Fruit fly (Drosophila melanogaster) whole organism, wandering third instar larva: Measurements from ENCODE around the gene CheB38b.

ENCODE experiments used
- Abd-B ChIP-seq: fragments of >200 bp; optimal IDR thresholded peaks from 2 replicates; lab custom pipeline; 2017; ENCODE audit warnings: missing biosample characterization, missing genetic modification characterization
- CG32264 ChIP-seq: fragments of 200-800 bp; sonication (Bioruptor generic); optimal IDR thresholded peaks from 2 replicates; lab custom pipeline; 2016; ENCODE audit warnings: missing biosample characterization, missing genetic modification characterization
- CrebA ChIP-seq: fragments of 200-800 bp; sonication (Bioruptor generic); optimal IDR thresholded peaks from 2 replicates; lab custom pipeline; 2016; ENCODE audit warnings: missing biosample characterization, mild to moderate bottlenecking, missing genetic modification characterization, borderline replicate concordance
- Dif ChIP-seq: fragments of 200-275, 200-300 bp; sonication (Bioruptor generic); optimal IDR thresholded peaks from 2 replicates; lab custom pipeline; 2018; ENCODE audit warnings: missing biosample characterization, missing genetic modification characterization; ENCODE audit not compliant: partially characterized antibody
- GATAd ChIP-seq: sonication (Bioruptor generic); optimal IDR thresholded peaks from 2 replicates; lab custom pipeline; 2016; ENCODE audit warnings: missing biosample characterization, missing genetic modification characterization
- HLH106 ChIP-seq: fragments of 200-800 bp; optimal IDR thresholded peaks from 3 replicates; lab custom pipeline; 2019; ENCODE audit warnings: missing biosample characterization, mild to moderate bottlenecking, missing genetic modification characterization, moderate library complexity
- Hnf4 ChIP-seq: fragments of 200-800 bp; sonication (Bioruptor generic); optimal IDR thresholded peaks from 2 replicates; lab custom pipeline; 2016; ENCODE audit warnings: missing biosample characterization, mild to moderate bottlenecking, missing genetic modification characterization
- Hr78 ChIP-seq: fragments of >200 bp; optimal IDR thresholded peaks from 2 replicates; lab custom pipeline; 2017; ENCODE audit warnings: missing biosample characterization, missing genetic modification characterization
- Hr83 ChIP-seq: fragments of 200-300 bp; sonication (Bioruptor generic); optimal IDR thresholded peaks from 2 replicates; lab custom pipeline; 2016; ENCODE audit warnings: missing biosample characterization, mild to moderate bottlenecking, missing genetic modification characterization, moderate library complexity; ENCODE audit not compliant: poor library complexity, severe bottlenecking
- Jra ChIP-seq: sonication (Bioruptor generic); optimal IDR thresholded peaks from 2 replicates; lab custom pipeline; 2016; ENCODE audit warnings: missing biosample characterization, missing genetic modification characterization
- Mio ChIP-seq: sonication (Bioruptor generic); optimal IDR thresholded peaks from 2 replicates; lab custom pipeline; 2016; ENCODE audit warnings: missing biosample characterization, missing genetic modification characterization
- Myc ChIP-seq: fragments of >200 bp; optimal IDR thresholded peaks from 2 replicates; lab custom pipeline; 2017
- N ChIP-seq: fragments of >200 bp; optimal IDR thresholded peaks from 2 replicates; lab custom pipeline; 2018; ENCODE audit warnings: missing biosample characterization, missing external identifiers, missing genetic modification characterization
- OdsH ChIP-seq: fragments of 200-800 bp; sonication (Bioruptor generic); optimal IDR thresholded peaks from 2 replicates; lab custom pipeline; 2016; ENCODE audit warnings: missing biosample characterization, mild to moderate bottlenecking, missing genetic modification characterization
- Rel ChIP-seq, 2 experiments: fragments of 200-800 bp; sonication (Bioruptor generic) in 1 of 2; optimal IDR thresholded peaks; 2 replicates in 1 of 2; 3 replicates in 1 of 2; lab custom pipeline; 2016 to 2019; ENCODE audit warnings: mild to moderate bottlenecking in 2 of 2, missing biosample characterization in 2 of 2, missing genetic modification characterization in 2 of 2, moderate library complexity in 1 of 2
- Sp1 ChIP-seq: fragments of 200-800 bp; sonication (Bioruptor generic); optimal IDR thresholded peaks from 3 replicates; lab custom pipeline; 2019; ENCODE audit warnings: missing biosample characterization, mild to moderate bottlenecking, missing genetic modification characterization, moderate library complexity
- Vsx2 ChIP-seq: fragments of 200-300, 225-300 bp; sonication (Bioruptor generic); optimal IDR thresholded peaks from 2 replicates; lab custom pipeline; 2018; ENCODE audit warnings: missing biosample characterization, missing genetic modification characterization; ENCODE audit not compliant: partially characterized antibody
- br ChIP-seq: fragments of 200-800 bp; sonication (Bioruptor generic); optimal IDR thresholded peaks from 2 replicates; lab custom pipeline; 2016; ENCODE audit warnings: missing biosample characterization, missing genetic modification characterization
- brk ChIP-seq: fragments of 200-800 bp; sonication (Bioruptor generic); optimal IDR thresholded peaks from 2 replicates; lab custom pipeline; 2016; ENCODE audit warnings: missing biosample characterization, mild to moderate bottlenecking, missing genetic modification characterization
- dl ChIP-seq, 2 experiments: fragments of 175-275, 200-275 bp in 1 of 2; fragments of 200-275 bp in 1 of 2; sonication (Bioruptor generic); optimal IDR thresholded peaks; lab custom pipeline; 2018; ENCODE audit warnings: mild to moderate bottlenecking in 2 of 2, missing biosample characterization in 2 of 2, missing genetic modification characterization in 2 of 2, moderate library complexity in 2 of 2; ENCODE audit not compliant: partially characterized antibody in 2 of 2, insufficient read depth in 1 of 2
- dmrt93B ChIP-seq: fragments of 200-800 bp; sonication (Bioruptor generic); optimal IDR thresholded peaks from 2 replicates; lab custom pipeline; 2018; ENCODE audit warnings: missing biosample characterization, mild to moderate bottlenecking, missing genetic modification characterization
- dsf ChIP-seq: sonication (Bioruptor generic); optimal IDR thresholded peaks from 2 replicates; lab custom pipeline; 2016; ENCODE audit warnings: missing biosample characterization, missing genetic modification characterization, borderline replicate concordance
- ey ChIP-seq: fragments of 200-800 bp; sonication (Bioruptor generic); optimal IDR thresholded peaks from 2 replicates; lab custom pipeline; 2016; ENCODE audit warnings: missing biosample characterization, missing genetic modification characterization
- foxo ChIP-seq, 2 experiments: fragments of 200-800 bp; sonication (Bioruptor generic); optimal IDR thresholded peaks; 2 replicates in 1 of 2; 3 replicates in 1 of 2; lab custom pipeline; 2016 to 2017; ENCODE audit warnings: missing biosample characterization in 2 of 2, missing genetic modification characterization in 2 of 2
- fru ChIP-seq: fragments of 200-800 bp; sonication (Bioruptor generic); optimal IDR thresholded peaks from 3 replicates; lab custom pipeline; 2016; ENCODE audit warnings: missing biosample characterization, mild to moderate bottlenecking, missing genetic modification characterization
- h ChIP-seq: fragments of 200-800 bp; sonication (Bioruptor generic); optimal IDR thresholded peaks from 3 replicates; lab custom pipeline; 2016; ENCODE audit warnings: missing biosample characterization, mild to moderate bottlenecking, missing genetic modification characterization
- lola ChIP-seq: fragments of >200 bp; optimal IDR thresholded peaks from 2 replicates; lab custom pipeline; 2017; ENCODE audit warnings: missing biosample characterization, missing genetic modification characterization
- pan ChIP-seq: fragments of >200 bp; optimal IDR thresholded peaks from 2 replicates; lab custom pipeline; 2017
- psq ChIP-seq: fragments of 200-800 bp; sonication (Bioruptor generic); optimal IDR thresholded peaks from 3 replicates; lab custom pipeline; 2017; ENCODE audit warnings: missing biosample characterization, mild to moderate bottlenecking, missing genetic modification characterization, moderate library complexity
- rgr ChIP-seq: fragments of 200-800 bp; sonication (Bioruptor generic); optimal IDR thresholded peaks from 3 replicates; lab custom pipeline; 2016; ENCODE audit warnings: missing biosample characterization, mild to moderate bottlenecking, missing genetic modification characterization
- sage ChIP-seq: fragments of 200-800 bp; sonication (Bioruptor generic); optimal IDR thresholded peaks from 2 replicates; lab custom pipeline; 2016; ENCODE audit warnings: missing biosample characterization, mild to moderate bottlenecking, missing genetic modification characterization
- sv ChIP-seq: fragments of 200-800 bp; sonication (Bioruptor generic); optimal IDR thresholded peaks from 3 replicates; lab custom pipeline; 2016; ENCODE audit warnings: missing biosample characterization, missing genetic modification characterization
- usp ChIP-seq: fragments of >200 bp; optimal IDR thresholded peaks from 2 replicates; lab custom pipeline; 2017; ENCODE audit warnings: missing biosample characterization, missing genetic modification characterization

CheB38b gene

DNA sequence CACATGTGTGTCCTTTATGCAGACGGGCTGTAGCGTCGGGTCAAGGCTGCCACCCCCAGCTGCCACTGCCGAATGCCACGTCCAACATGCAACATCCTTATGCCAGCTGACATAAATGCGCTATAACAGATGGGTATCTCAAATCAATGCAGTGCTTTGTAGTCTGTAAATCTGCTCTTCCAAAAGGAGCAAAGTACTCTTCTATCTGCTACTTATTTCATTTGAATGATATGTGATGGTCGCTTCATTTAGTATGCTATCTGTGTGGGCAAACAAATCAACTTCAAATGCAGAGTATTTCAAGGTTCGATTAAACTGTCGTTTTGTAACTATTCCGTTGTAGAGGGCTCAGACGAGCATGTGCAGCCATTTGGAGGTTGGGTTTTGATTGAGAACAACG is 7.8 kb downstream of the CheB38b start:
- TF ChIP-seq Mio (GFP tag; lab: Kevin White, UChicago) (no peak), CrebA (GFP tag; lab: Kevin White, UChicago) (no peak), N (GFP tag; lab: Kevin White, UChicago) (no peak), Myc (no peak), Abd-B (GFP tag; lab: Kevin White, UChicago) (no peak), pan (lab: Kevin White, UChicago) (no peak), Hnf4 (GFP tag; lab: Kevin White, UChicago) (no peak), Sp1 (no peak), sv (GFP tag; lab: Kevin White, UChicago) (no peak), rgr (GFP tag; lab: Kevin White, UChicago) (no peak), OdsH (GFP tag; lab: Kevin White, UChicago) (no peak), dsf (no peak), Dif (GFP tag; lab: Kevin White, UChicago) (no peak), br (GFP tag; lab: Kevin White, UChicago) (no peak)

DNA sequence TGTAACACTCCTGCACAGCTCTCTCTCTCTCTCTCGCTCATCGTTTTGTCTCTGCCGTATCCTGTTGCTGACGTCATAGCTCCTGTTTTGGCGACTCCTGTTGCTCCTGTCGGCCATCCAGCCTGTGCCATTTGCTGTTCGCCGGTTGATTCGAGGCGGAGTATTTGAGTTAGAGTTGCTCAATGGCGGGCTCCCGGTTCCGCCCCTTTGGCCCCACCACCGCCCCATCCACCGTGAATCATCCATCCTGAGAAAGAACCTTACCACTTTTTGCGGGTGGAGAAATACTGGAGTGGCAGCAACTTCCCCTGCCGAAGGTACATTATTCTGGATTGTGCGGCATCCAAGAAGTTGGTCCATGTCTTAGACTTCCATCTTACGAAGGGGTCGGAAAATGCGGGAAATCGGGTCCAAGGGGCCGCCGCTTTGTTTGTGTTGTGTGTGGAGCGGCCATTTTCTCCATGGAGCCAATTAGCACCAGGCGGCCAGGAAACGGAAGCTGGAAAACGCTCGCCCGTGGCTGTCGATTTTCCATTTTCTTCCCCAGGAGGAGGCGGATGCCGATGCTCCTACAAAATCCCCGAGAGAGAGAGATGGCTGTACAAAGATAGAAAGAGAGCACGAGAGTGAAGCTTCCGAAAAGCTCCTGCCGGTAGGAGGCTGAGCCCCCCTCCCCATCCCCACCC is 8.4 kb downstream of the CheB38b start:
- TF ChIP-seq Hr78 (GFP tag; lab: Kevin White, UChicago), result no peak
- no peak for TF ChIP-seq HLH106 (tag; lab: Kevin White, UChicago)
- TF ChIP-seq Vsx2, result peak; percentile 25
- no peak for TF ChIP-seq lola (GFP tag; lab: Kevin White, UChicago)
- TF ChIP-seq usp (GFP tag; lab: Kevin White, UChicago), result no peak
- TF ChIP-seq Sp1, result no peak

DNA sequence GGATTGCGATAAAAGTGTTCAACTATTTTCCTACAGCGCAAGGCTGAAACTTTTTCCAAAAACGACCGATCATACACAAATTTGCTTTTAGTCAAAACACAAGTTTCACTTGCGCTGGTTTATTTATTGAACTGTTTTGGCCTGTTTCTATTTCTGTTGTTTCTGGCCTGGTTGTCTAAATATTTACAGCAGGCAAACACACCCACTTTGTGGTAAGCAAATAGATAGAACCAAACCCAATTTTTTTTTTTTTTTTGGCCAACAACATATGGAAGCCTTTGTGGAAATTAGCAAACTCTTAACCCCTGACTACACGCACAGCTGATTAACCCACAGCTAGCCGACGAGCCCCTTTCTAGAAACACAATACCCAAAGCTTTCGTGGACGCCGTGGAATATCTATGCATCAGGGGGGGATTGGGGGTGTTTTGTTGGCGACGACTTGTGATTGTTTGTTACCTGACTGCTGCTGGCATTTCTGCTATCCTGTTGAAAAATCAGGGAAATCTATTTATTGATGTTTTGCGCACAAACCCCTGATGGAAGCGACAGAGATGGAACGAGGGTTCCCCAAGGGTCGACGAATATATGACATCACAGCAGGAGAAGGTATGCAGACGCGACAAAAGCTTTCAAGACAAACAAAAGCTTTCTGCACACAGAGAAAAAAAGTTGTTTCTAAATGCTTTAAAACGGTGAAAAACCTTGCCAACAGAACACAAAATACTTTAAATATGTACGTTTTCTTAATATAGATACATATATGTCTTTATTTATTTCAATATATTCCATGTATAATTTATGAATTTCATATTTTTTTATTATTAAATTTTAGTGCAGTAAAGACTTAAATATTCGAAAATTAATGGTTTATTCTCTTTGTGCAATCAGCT is 9.2 kb downstream of the CheB38b start:
- TF ChIP-seq dl (GFP tag; optimal IDR thresholded peaks at IDR 0.05; lab: Kevin White, UChicago; ENCODE audit: insufficient read depth in 1 of 2, partially characterized antibody in 2 of 2) (no peak), foxo (GFP tag; optimal IDR thresholded peaks at IDR 0.05; lab: Kevin White, UChicago) (peak in 1 of 2 experiments; percentile 21), h (GFP tag; lab: Kevin White, UChicago) (peak; percentile 21), pan (lab: Kevin White, UChicago) (no peak), psq (GFP tag; lab: Kevin White, UChicago) (peak; percentile 29), OdsH (GFP tag; lab: Kevin White, UChicago) (peak; percentile 32), CG32264 (GFP tag; lab: Kevin White, UChicago) (no peak), rgr (GFP tag; lab: Kevin White, UChicago) (peak; percentile 9), brk (GFP tag; lab: Kevin White, UChicago) (no peak), HLH106 (tag; lab: Kevin White, UChicago) (peak; percentile 46), Sp1 (peak; percentile 52), ey (GFP tag; lab: Kevin White, UChicago) (no peak)

DNA sequence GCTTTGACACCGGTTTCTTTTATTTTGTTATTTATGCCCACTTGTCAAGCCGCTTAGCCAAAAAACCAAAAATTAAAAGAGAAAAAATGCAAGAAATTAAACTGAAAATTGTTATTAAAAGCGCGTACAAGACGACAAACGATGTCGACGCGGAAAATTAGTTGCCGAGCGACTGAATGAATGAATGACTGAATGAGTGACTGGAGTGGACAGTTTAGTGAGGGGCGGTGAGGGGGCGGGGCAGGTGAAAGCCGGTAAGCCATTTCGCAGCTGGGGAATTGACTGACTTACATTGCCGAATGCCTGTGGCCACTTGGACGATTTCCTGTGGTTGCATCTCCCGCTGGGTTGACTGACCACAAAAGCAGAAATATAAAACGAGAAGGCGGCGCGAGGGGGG is 10.5 kb downstream of the CheB38b start:
- TF ChIP-seq dmrt93B (GFP tag; lab: Kevin White, UChicago), result no peak
- TF ChIP-seq, all 38 proteins: peak for 0

DNA sequence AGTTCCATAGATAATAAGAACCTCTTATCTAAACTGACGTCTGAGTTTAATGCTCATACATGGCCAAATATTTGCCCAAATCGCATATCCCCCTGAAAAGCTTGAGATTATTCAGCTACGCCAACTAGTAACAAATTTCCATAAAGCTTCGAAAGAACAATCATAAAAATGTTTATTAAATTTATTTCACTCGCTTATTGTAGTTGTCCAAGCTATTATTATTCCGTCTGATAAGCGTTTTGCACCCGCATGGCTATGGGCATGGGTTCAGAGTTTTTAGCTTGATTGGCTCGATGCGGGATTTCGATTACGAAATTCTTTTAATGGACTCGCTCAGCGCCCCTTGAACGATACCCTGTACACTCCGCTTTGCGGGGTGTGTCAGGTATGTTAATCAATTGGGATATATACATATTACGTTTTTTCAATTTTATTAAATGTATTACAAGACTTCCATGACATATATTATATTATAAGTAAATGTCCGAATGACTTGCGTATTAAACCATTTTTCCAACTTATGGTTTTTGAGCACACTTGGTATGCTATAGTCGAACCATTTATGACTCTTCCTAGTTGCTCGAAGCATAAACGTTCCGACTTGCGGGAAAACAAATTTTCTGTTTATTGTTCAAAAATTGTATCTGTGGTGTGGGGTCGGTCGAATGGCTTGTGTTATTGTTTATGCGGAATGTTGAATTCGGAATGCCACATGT is 11.3 kb downstream of the CheB38b start:
- TF ChIP-seq dmrt93B (GFP tag; lab: Kevin White, UChicago) (peak; percentile 41), Jra (GFP tag; lab: Kevin White, UChicago) (no peak), HLH106 (tag; lab: Kevin White, UChicago) (peak; percentile 61), Dif (GFP tag; lab: Kevin White, UChicago) (no peak), rgr (GFP tag; lab: Kevin White, UChicago) (peak; percentile 83), brk (GFP tag; lab: Kevin White, UChicago) (peak; percentile 49), ey (GFP tag; lab: Kevin White, UChicago) (peak; percentile 55), fru (peak; percentile 75), h (GFP tag; lab: Kevin White, UChicago) (peak; percentile 82), br (GFP tag; lab: Kevin White, UChicago) (peak; percentile 52), foxo (GFP tag; optimal IDR thresholded peaks at IDR 0.05; lab: Kevin White, UChicago) (peak in 1 of 2 experiments; percentile 75), sv (GFP tag; lab: Kevin White, UChicago) (peak; percentile 94), Rel (GFP tag; optimal IDR thresholded peaks at IDR 0.05; lab: Kevin White, UChicago) (peak; percentile 40), Rel (tag; optimal IDR thresholded peaks at IDR 0.05; lab: Kevin White, UChicago) (peak; percentile 6), Abd-B (GFP tag; lab: Kevin White, UChicago) (no peak), Hr78 (GFP tag; lab: Kevin White, UChicago) (no peak), psq (GFP tag; lab: Kevin White, UChicago) (peak; percentile 71), pan (lab: Kevin White, UChicago) (no peak), Sp1 (peak; percentile 15), Hr83 (GFP tag; lab: Kevin White, UChicago) (no peak), sage (peak; percentile 21), Hnf4 (GFP tag; lab: Kevin White, UChicago) (peak; percentile 60), GATAd (GFP tag; lab: Kevin White, UChicago) (no peak), Myc (no peak), dsf (no peak), Vsx2 (no peak)
